Worm (Caenorhabditis elegans) whole organism, mixed stage, embryonic: Measurements from ENCODE around the gene W08G11.3.

Source experiments
- blmp-1 ChIP-seq: fragments of 150-350 bp; optimal IDR thresholded peaks from 2 replicates; lab custom pipeline; 2014; ENCODE audit warnings: missing biosample characterization, missing genetic modification characterization
- ces-1 ChIP-seq: fragments of 150-350 bp; optimal IDR thresholded peaks from 2 replicates; lab custom pipeline; 2014; ENCODE audit warnings: missing biosample characterization, missing genetic modification reagents, missing genetic modification characterization
- cnd-1 ChIP-seq: fragments of 200-800 bp; sonication (Bioruptor generic); optimal IDR thresholded peaks from 2 replicates; lab custom pipeline; 2018; ENCODE audit warnings: mild to moderate bottlenecking, missing genetic modification characterization, missing compliant biosample characterization
- elt-1 ChIP-seq: sonication (generic microtip); optimal IDR thresholded peaks from 2 replicates; lab custom pipeline; 2017; ENCODE audit warnings: missing genetic modification characterization, mild to moderate bottlenecking, missing compliant biosample characterization, antibody characterized with exemption, moderate library complexity, borderline replicate concordance; ENCODE audit not compliant: insufficient read depth
- elt-3 ChIP-seq: fragments of 150-350 bp; optimal IDR thresholded peaks from 2 replicates; lab custom pipeline; 2014; ENCODE audit warnings: missing biosample characterization, missing genetic modification characterization
- hlh-1 ChIP-seq: fragments of 150-350 bp; optimal IDR thresholded peaks from 2 replicates; lab custom pipeline; 2014; ENCODE audit warnings: missing biosample characterization, missing genetic modification reagents, missing genetic modification characterization
- lin-13 ChIP-seq: fragments of 150-350 bp; optimal IDR thresholded peaks from 2 replicates; lab custom pipeline; 2014; ENCODE audit warnings: missing biosample characterization, missing genetic modification characterization
- lin-32 ChIP-seq: fragments of 200-800 bp; sonication (Bioruptor generic); optimal IDR thresholded peaks from 2 replicates; lab custom pipeline; 2018; ENCODE audit warnings: mild to moderate bottlenecking, missing genetic modification characterization, missing compliant biosample characterization
- nhr-237 ChIP-seq: fragments of 150-350 bp; optimal IDR thresholded peaks from 2 replicates; lab custom pipeline; 2014; ENCODE audit warnings: missing biosample characterization, missing genetic modification characterization
- nhr-76 ChIP-seq: sonication (generic microtip); optimal IDR thresholded peaks from 2 replicates; lab custom pipeline; 2017; ENCODE audit warnings: missing biosample characterization, missing genetic modification characterization
- pha-4 ChIP-seq: fragments of 150-350 bp; optimal IDR thresholded peaks from 2 replicates; lab custom pipeline; 2018; ENCODE audit warnings: missing biosample characterization, missing genetic modification reagents, missing genetic modification characterization
- snpc-4 ChIP-seq: fragments of 150-350 bp; optimal IDR thresholded peaks from 2 replicates; lab custom pipeline; 2014; ENCODE audit warnings: missing biosample characterization, missing genetic modification characterization
- unc-62 ChIP-seq: fragments of 150-350 bp; optimal IDR thresholded peaks from 2 replicates; lab custom pipeline; 2014; ENCODE audit warnings: missing biosample characterization, missing genetic modification reagents, missing genetic modification characterization
- ztf-11 ChIP-seq: fragments of 150-350 bp; optimal IDR thresholded peaks from 2 replicates; lab custom pipeline; 2014; ENCODE audit warnings: missing biosample characterization, missing genetic modification characterization

ce11 chrV:16336326-16336725, 31.2 kb upstream of the W08G11.3 start, which contains the start of gene srw-87:
- no peak for TF ChIP-seq snpc-4 (tag; lab: Kevin White, UChicago)
- TF ChIP-seq lin-32 (GFP tag; lab: Kevin White, UChicago), result no peak
- TF ChIP-seq cnd-1 (tag; lab: Kevin White, UChicago), result no peak
- no peak for TF ChIP-seq blmp-1 (tag; lab: Kevin White, UChicago)
- no peak for TF ChIP-seq nhr-76 (tag; lab: Kevin White, UChicago)
- no peak for TF ChIP-seq ztf-11 (tag; lab: Kevin White, UChicago)
- no peak for TF ChIP-seq nhr-237
- no peak for TF ChIP-seq hlh-1 (tag; lab: Kevin White, UChicago)
- no peak for TF ChIP-seq ces-1 (GFP tag; lab: Kevin White, UChicago)
- no peak for TF ChIP-seq unc-62 (GFP tag; lab: Kevin White, UChicago)
- TF ChIP-seq lin-13 (tag; lab: Kevin White, UChicago), result no peak
- TF ChIP-seq pha-4, result no peak
- TF ChIP-seq elt-1 (tag; lab: Kevin White, UChicago), result no peak
- TF ChIP-seq elt-3, result no peak
